Fruit fly (Drosophila melanogaster): Measurements from ENCODE around the gene RpS5a.

The RpS5a gene

dm6 chrX:17187495-17187894 lies 39.4 kb upstream of the RpS5a start (continued):
- TF ChIP-seq CrebB (tag; optimal IDR thresholded peaks at IDR 0.05), result no peak
- no peak for TF ChIP-seq twi (tag; optimal IDR thresholded peaks at IDR 0.05)
- TF ChIP-seq Hr78 (GFP tag; optimal IDR thresholded peaks at IDR 0.05), result no peak
- TF ChIP-seq CG33213 (GFP tag; optimal IDR thresholded peaks at IDR 0.05), result no peak
- TF ChIP-seq ERR (GFP tag; optimal IDR thresholded peaks at IDR 0.05), result no peak
- TF ChIP-seq Ada2b (GFP tag; IDR thresholded peaks at IDR 0.05), result 0 out of 2 replicates have a peak, but pooled peaks have one; percentile 14
- no peak for TF ChIP-seq chn (GFP tag; optimal IDR thresholded peaks at IDR 0.05)
- TF ChIP-seq CG17568 (GFP tag; optimal IDR thresholded peaks at IDR 0.05), result no peak
- TF ChIP-seq CG2712 (tag; optimal IDR thresholded peaks at IDR 0.05), result peak; percentile 38
- no peak for TF ChIP-seq en (GFP tag; optimal IDR thresholded peaks at IDR 0.05)
- TF ChIP-seq CG7372 (GFP tag; IDR thresholded peaks at IDR 0.05), result no peak
- TF ChIP-seq tin (GFP tag; optimal IDR thresholded peaks at IDR 0.05), result no peak
- no peak for TF ChIP-seq CG4707 (GFP tag; optimal IDR thresholded peaks at IDR 0.05)
- TF ChIP-seq B-H1 (GFP tag; IDR thresholded peaks at IDR 0.05), result no peak
- no peak for TF ChIP-seq hkb (optimal IDR thresholded peaks at IDR 0.05)
- peak; percentile 61 for TF ChIP-seq hkb (GFP tag; IDR thresholded peaks at IDR 0.05)
- no peak for TF ChIP-seq CG8478 (optimal IDR thresholded peaks at IDR 0.05)
- TF ChIP-seq lab (GFP tag; optimal IDR thresholded peaks at IDR 0.05), result peak; percentile 48
- TF ChIP-seq fd96Cb (tag; optimal IDR thresholded peaks at IDR 0.05), result peak; percentile 15
- peak; percentile 54 for TF ChIP-seq Oli (tag; optimal IDR thresholded peaks at IDR 0.05)
- no peak for TF ChIP-seq br (optimal IDR thresholded peaks at IDR 0.05)
- peak; percentile 14 for TF ChIP-seq CG15269 (tag; optimal IDR thresholded peaks at IDR 0.05)
- no peak for TF ChIP-seq cas (GFP tag; IDR thresholded peaks at IDR 0.05)
- no peak for TF ChIP-seq vfl (GFP tag; optimal IDR thresholded peaks at IDR 0.05)
- no peak for TF ChIP-seq CG1024 (GFP tag; IDR thresholded peaks at IDR 0.05)
- no peak for TF ChIP-seq D19A (tag; optimal IDR thresholded peaks at IDR 0.05)
- no peak for TF ChIP-seq CG8924 (tag; optimal IDR thresholded peaks at IDR 0.05)
- TF ChIP-seq ftz-f1 (GFP tag; optimal IDR thresholded peaks at IDR 0.05), result no peak
- no peak for TF ChIP-seq CG14965 (GFP tag; optimal IDR thresholded peaks at IDR 0.05; ENCODE audit: borderline replicate concordance)
- no peak for TF ChIP-seq CG18011 (GFP tag; optimal IDR thresholded peaks at IDR 0.05)
- TF ChIP-seq crc (GFP tag; optimal IDR thresholded peaks at IDR 0.05), result no peak
- TF ChIP-seq dmrt11E (tag; optimal IDR thresholded peaks at IDR 0.05), result no peak
- TF ChIP-seq dmrt99B (tag; optimal IDR thresholded peaks at IDR 0.05), result peak; percentile 31
- no peak for TF ChIP-seq CG3838 (GFP tag; optimal IDR thresholded peaks at IDR 0.05)
- TF ChIP-seq Adf1 (GFP tag; IDR thresholded peaks at IDR 0.05), result no peak
- TF ChIP-seq ara (GFP tag; IDR thresholded peaks at IDR 0.05), result no peak
- TF ChIP-seq CG12236 (GFP tag; optimal IDR thresholded peaks at IDR 0.05), result no peak
- TF ChIP-seq Fer1 (GFP tag; optimal IDR thresholded peaks at IDR 0.05), result no peak
- TF ChIP-seq stc (GFP tag; IDR thresholded peaks at IDR 0.05), result no peak
- TF ChIP-seq Ravus (GFP tag; IDR thresholded peaks at IDR 0.05), result no peak
- TF ChIP-seq CG30431 (GFP tag; optimal IDR thresholded peaks at IDR 0.05), result no peak
- TF ChIP-seq Xbp1 (GFP tag; optimal IDR thresholded peaks at IDR 0.05), result peak; percentile 10
- no peak for TF ChIP-seq CG13123 (GFP tag; optimal IDR thresholded peaks at IDR 0.05)
- no peak for TF ChIP-seq CHES-1-like (GFP tag; optimal IDR thresholded peaks at IDR 0.05)
- TF ChIP-seq crp (GFP tag; optimal IDR thresholded peaks at IDR 0.05), result no peak
- no peak for TF ChIP-seq CG12071 (GFP tag; optimal IDR thresholded peaks at IDR 0.05)
- TF ChIP-seq Vsx1 (GFP tag; optimal IDR thresholded peaks at IDR 0.05), result no peak
- TF ChIP-seq pita (GFP tag; optimal IDR thresholded peaks at IDR 0.05), result no peak
- no peak for TF ChIP-seq B-H2 (GFP tag; optimal IDR thresholded peaks at IDR 0.05)
- TF ChIP-seq Pdp1 (GFP tag; optimal IDR thresholded peaks at IDR 0.05), result no peak
- TF ChIP-seq Ptx1 (GFP tag; IDR thresholded peaks at IDR 0.05), result peak; percentile 40; the same call in 1 of the 2 replicates
- peak; percentile 23 for TF ChIP-seq phol (tag; optimal IDR thresholded peaks at IDR 0.05)

Measured in whole organism, embryonic.